Worm (Caenorhabditis elegans): ENCODE data around the gene Y54G2A.57.

DNA sequence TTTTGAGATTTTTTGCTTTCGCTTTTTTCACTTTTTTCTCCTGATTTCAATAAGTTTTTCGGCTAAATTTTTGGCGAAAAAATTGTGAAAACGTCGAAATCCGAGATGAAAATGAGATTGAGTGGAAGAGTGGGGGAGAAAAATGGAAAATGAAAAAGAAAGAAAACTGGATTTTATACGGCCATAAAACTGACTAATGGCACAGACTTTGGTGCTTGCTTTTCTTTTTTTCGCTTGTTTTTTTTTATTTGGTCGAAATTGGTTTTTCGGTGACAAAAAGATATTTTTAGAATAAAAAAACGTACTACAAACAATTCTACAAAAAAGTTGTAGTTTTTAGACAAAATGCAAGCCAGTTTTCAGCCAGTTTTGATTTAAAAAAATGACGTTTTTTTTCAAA is 33.1 kb downstream of the Y54G2A.57 start:
- TF ChIP-seq him-1 (tag; optimal IDR thresholded peaks at IDR 0.05), result no peak
- TF ChIP-seq W03F9.2 (tag; optimal IDR thresholded peaks at IDR 0.05), result no peak
- TF ChIP-seq dao-5 (tag; optimal IDR thresholded peaks at IDR 0.05), result no peak
